Worm (Caenorhabditis elegans) whole organism, young adult: ENCODE data around the gene clec-178.

Source experiments
- B0035.1 ChIP-seq: sonication (generic microtip); optimal IDR thresholded peaks from 2 replicates; lab custom pipeline; 2016; ENCODE audit warnings: missing genetic modification characterization, mild to moderate bottlenecking, missing compliant biosample characterization, missing genotype, missing genetic modification reagents
- B0261.1 ChIP-seq: sonication (generic microtip); optimal IDR thresholded peaks from 2 replicates; lab custom pipeline; 2016; ENCODE audit warnings: mild to moderate bottlenecking, missing genetic modification characterization, moderate library complexity, missing compliant biosample characterization
- F22D6.2 ChIP-seq: sonication (generic microtip); optimal IDR thresholded peaks from 2 replicates; lab custom pipeline; 2016; ENCODE audit warnings: mild to moderate bottlenecking, missing genetic modification characterization, missing compliant biosample characterization
- F39B2.1 ChIP-seq: fragments of 200-800 bp; sonication (Bioruptor generic); IDR thresholded peaks from 2 replicates; pipeline ENCODE4 v1.3.6; 2022; ENCODE audit warnings: missing genetic modification reagents, missing genetic modification characterization, missing compliant biosample characterization
- F55B11.4 ChIP-seq: sonication (generic microtip); optimal IDR thresholded peaks from 2 replicates; lab custom pipeline; 2016; ENCODE audit warnings: missing compliant biosample characterization, missing genetic modification characterization, borderline replicate concordance; ENCODE audit not compliant: insufficient read depth
- T26A5.8 ChIP-seq: sonication (generic microtip); optimal IDR thresholded peaks from 2 replicates; lab custom pipeline; 2016; ENCODE audit warnings: missing genetic modification characterization, missing compliant biosample characterization
- Y67H2A.10 ChIP-seq: fragments of 200-800 bp; sonication (Bioruptor generic); conservative IDR thresholded peaks from 2 replicates; pipeline ENCODE4 v1.3.6; 2022; ENCODE audit warnings: missing genetic modification reagents, missing genetic modification characterization, missing compliant biosample characterization
- Y79H2A.3 ChIP-seq: fragments of 200-800 bp; sonication (Bioruptor generic); conservative IDR thresholded peaks from 2 replicates; pipeline ENCODE4 v1.3.6; 2022; ENCODE audit warnings: missing genetic modification reagents, missing genetic modification characterization, missing compliant biosample characterization
- ama-1 ChIP-seq, 3 experiments: fragments of 150-350 bp in 1 of 3; sonication (generic microtip) in 2 of 3; optimal IDR thresholded peaks; 2 replicates each; lab custom pipeline; 2014 to 2018; ENCODE audit warnings: missing biosample characterization in 2 of 3, missing genetic modification characterization in 2 of 3, missing genetic modification reagents in 2 of 3
- attf-3 ChIP-seq: fragments of 200-800 bp; sonication (Bioruptor generic); conservative IDR thresholded peaks from 2 replicates; pipeline ENCODE4 v1.3.6; 2022; ENCODE audit warnings: missing genetic modification reagents, missing genetic modification characterization, missing compliant biosample characterization
- bed-1 ChIP-seq: fragments of 200-800 bp; sonication (Bioruptor generic); IDR thresholded peaks from 2 replicates; pipeline ENCODE4 v1.3.6; 2022; ENCODE audit warnings: missing genetic modification reagents, missing genetic modification characterization, missing compliant biosample characterization
- bed-2 ChIP-seq: fragments of 200-800 bp; sonication (Bioruptor generic); IDR thresholded peaks from 2 replicates; pipeline ENCODE4 v1.3.6; 2022; ENCODE audit warnings: missing genetic modification reagents, missing genetic modification characterization, missing compliant biosample characterization
- ccch-3 ChIP-seq: fragments of 200-800 bp; sonication (Bioruptor generic); optimal IDR thresholded peaks from 2 replicates; lab custom pipeline; 2018; ENCODE audit warnings: mild to moderate bottlenecking, missing genetic modification characterization, missing compliant biosample characterization
- ceh-100 ChIP-seq: fragments of 200-800 bp; sonication (Bioruptor generic); IDR thresholded peaks from 2 replicates; pipeline ENCODE4 v1.3.6; 2022; ENCODE audit warnings: missing genetic modification reagents, missing genetic modification characterization, missing compliant biosample characterization
- die-1 ChIP-seq: sonication (generic microtip); optimal IDR thresholded peaks from 2 replicates; lab custom pipeline; 2016; ENCODE audit warnings: missing genotype, mild to moderate bottlenecking, missing genetic modification characterization, missing compliant biosample characterization
- efl-1 ChIP-seq: fragments of 150-350 bp; optimal IDR thresholded peaks from 2 replicates; lab custom pipeline; 2014; ENCODE audit warnings: missing biosample characterization, missing genetic modification reagents, missing genetic modification characterization
- egl-18 ChIP-seq: fragments of 200-800 bp; sonication (Bioruptor generic); IDR thresholded peaks from 2 replicates; pipeline ENCODE4 v1.3.6; 2022; ENCODE audit warnings: missing genetic modification reagents, missing genetic modification characterization, missing compliant biosample characterization
- egrh-3 ChIP-seq: fragments of 200-800 bp; sonication (Bioruptor generic); IDR thresholded peaks from 2 replicates; pipeline ENCODE4 v1.3.6; 2022; ENCODE audit warnings: missing genetic modification reagents, missing genetic modification characterization, missing compliant biosample characterization
- hlh-12 ChIP-seq: sonication (generic microtip); optimal IDR thresholded peaks from 2 replicates; lab custom pipeline; 2016; ENCODE audit warnings: missing genetic modification characterization, missing compliant biosample characterization
- hlh-26 ChIP-seq: fragments of 200-800 bp; sonication (Bioruptor generic); conservative IDR thresholded peaks from 2 replicates; pipeline ENCODE4 v1.3.6; 2022; ENCODE audit warnings: missing genetic modification reagents, missing genetic modification characterization, missing compliant biosample characterization
- hmg-20 ChIP-seq: fragments of 200-800 bp; sonication (Bioruptor generic); IDR thresholded peaks from 2 replicates; pipeline ENCODE4 v1.3.6; 2022; ENCODE audit warnings: missing genetic modification reagents, missing genetic modification characterization, missing compliant biosample characterization
- lag-1 ChIP-seq: fragments of 200-800 bp; sonication (Bioruptor generic); IDR thresholded peaks from 2 replicates; pipeline ENCODE4 v1.3.6; 2022; ENCODE audit warnings: missing genetic modification reagents, missing genetic modification characterization, missing compliant biosample characterization
- lin-35 ChIP-seq, 3 experiments: fragments of 150-350 bp in 2 of 3; sonication (generic microtip) in 1 of 3; optimal IDR thresholded peaks; 2 replicates each; lab custom pipeline; 2014 to 2018; ENCODE audit warnings: missing biosample characterization in 3 of 3, missing genetic modification characterization in 3 of 3, missing genetic modification reagents in 3 of 3
- lsl-1 ChIP-seq: fragments of 200-800 bp; sonication (Bioruptor generic); optimal IDR thresholded peaks from 2 replicates; lab custom pipeline; 2018; ENCODE audit warnings: mild to moderate bottlenecking, missing genetic modification characterization, moderate library complexity, missing compliant biosample characterization
- lsy-27 ChIP-seq: sonication (generic microtip); optimal IDR thresholded peaks from 2 replicates; lab custom pipeline; 2017; ENCODE audit warnings: missing genetic modification characterization, mild to moderate bottlenecking, missing compliant biosample characterization, antibody characterized with exemption, missing genotype, borderline replicate concordance; ENCODE audit not compliant: insufficient read depth
- madf-10 ChIP-seq: sonication (generic microtip); optimal IDR thresholded peaks from 2 replicates; lab custom pipeline; 2016; ENCODE audit warnings: mild to moderate bottlenecking, missing genetic modification characterization, missing compliant biosample characterization
- madf-3 ChIP-seq: fragments of 200-800 bp; sonication (Bioruptor generic); IDR thresholded peaks from 2 replicates; pipeline ENCODE4 v1.3.6; 2022; ENCODE audit warnings: missing genetic modification reagents, missing genetic modification characterization, missing compliant biosample characterization
- nfya-2 ChIP-seq: fragments of 200-800 bp; sonication (Bioruptor generic); IDR thresholded peaks from 2 replicates; pipeline ENCODE4 v1.3.6; 2022; ENCODE audit warnings: missing genetic modification reagents, missing genetic modification characterization, missing compliant biosample characterization
- nhr-179 ChIP-seq: sonication (generic microtip); optimal IDR thresholded peaks from 2 replicates; lab custom pipeline; 2016; ENCODE audit warnings: mild to moderate bottlenecking, missing genetic modification characterization, missing compliant biosample characterization
- pbrm-1 ChIP-seq: fragments of 200-800 bp; sonication (Bioruptor generic); IDR thresholded peaks from 2 replicates; pipeline ENCODE4 v1.3.6; 2022; ENCODE audit warnings: missing genetic modification reagents, missing genetic modification characterization, missing compliant biosample characterization
- rec-8 ChIP-seq, 2 experiments: sonication (generic microtip); optimal IDR thresholded peaks; 2 replicates each; lab custom pipeline; 2016; ENCODE audit warnings: mild to moderate bottlenecking in 2 of 2, missing genetic modification characterization in 2 of 2, missing genetic modification reagents in 2 of 2, missing genotype in 2 of 2, missing biosample characterization in 1 of 2, missing compliant biosample characterization in 1 of 2, moderate library complexity in 1 of 2
- repo-1 ChIP-seq: sonication (generic microtip); optimal IDR thresholded peaks from 2 replicates; lab custom pipeline; 2017; ENCODE audit warnings: mild to moderate bottlenecking, missing genetic modification characterization, missing compliant biosample characterization
- rpc-1 ChIP-seq, 2 experiments: fragments of 150-350 bp in 1 of 2; sonication (generic microtip) in 1 of 2; optimal IDR thresholded peaks; 2 replicates each; lab custom pipeline; 2014 to 2018; ENCODE audit warnings: missing biosample characterization in 1 of 2, missing genetic modification characterization in 1 of 2, missing genetic modification reagents in 1 of 2, missing genotype in 1 of 2
- snpc-4 ChIP-seq, 5 experiments: fragments of 150-350 bp in 1 of 5; sonication (generic microtip) in 4 of 5; optimal IDR thresholded peaks; 2 replicates each; lab custom pipeline; 2014 to 2018; ENCODE audit warnings: missing genetic modification characterization in 5 of 5, missing biosample characterization in 3 of 5, antibody characterized with exemption in 2 of 5, mild to moderate bottlenecking in 2 of 5, missing compliant biosample characterization in 2 of 5, missing genotype in 2 of 5, moderate library complexity in 2 of 5, missing genetic modification reagents in 1 of 5
- zfh-2 ChIP-seq: fragments of 200-800 bp; sonication (Bioruptor generic); conservative IDR thresholded peaks from 2 replicates; pipeline ENCODE4 v1.3.6; 2022; ENCODE audit warnings: missing genetic modification reagents, missing genetic modification characterization, missing compliant biosample characterization
- ztf-22 ChIP-seq: fragments of 200-800 bp; sonication (Bioruptor generic); optimal IDR thresholded peaks from 2 replicates; lab custom pipeline; 2018; ENCODE audit warnings: mild to moderate bottlenecking, missing genetic modification characterization, moderate library complexity, missing compliant biosample characterization
- ztf-6 ChIP-seq: fragments of 200-800 bp; sonication (Bioruptor generic); IDR thresholded peaks from 2 replicates; pipeline ENCODE4 v1.3.6; 2022; ENCODE audit warnings: missing genetic modification reagents, missing genetic modification characterization, missing compliant biosample characterization

clec-178 gene

ce11 chrIV:5657126-5657666 lies 3.4 kb downstream of the clec-178 start (continued):
- TF ChIP-seq hlh-26 (GFP tag; lab: Robert Waterston, UW) (no peak), hlh-12 (tag; lab: Kevin White, UChicago) (no peak), ceh-100 (GFP tag; lab: Robert Waterston, UW) (no peak), lsl-1 (peak; percentile 39), F39B2.1 (no peak), F55B11.4 (tag; lab: Kevin White, UChicago) (no peak), ztf-22 (GFP tag; lab: Kevin White, UChicago) (no peak), lsy-27 (no peak), zfh-2 (GFP tag; lab: Robert Waterston, UW) (peak; percentile 80; the same call in 1 of the 2 replicates), egl-18 (GFP tag; lab: Robert Waterston, UW) (no peak), Y67H2A.10 (GFP tag; lab: Robert Waterston, UW) (no peak), hmg-20 (no peak), T26A5.8 (tag; lab: Kevin White, UChicago) (no peak), B0035.1 (tag; lab: Kevin White, UChicago) (no peak), B0261.1 (tag; lab: Kevin White, UChicago) (no peak), bed-2 (no peak), die-1 (tag; lab: Kevin White, UChicago) (peak; percentile 59), lag-1 (GFP tag; lab: Robert Waterston, UW) (no peak), ama-1 (optimal IDR thresholded peaks at IDR 0.05; lab: Kevin White, UChicago) (no peak), ama-1 (GFP tag; optimal IDR thresholded peaks at IDR 0.05; lab: Kevin White, UChicago) (no peak), nfya-2 (no peak), ccch-3 (GFP tag; lab: Kevin White, UChicago) (no peak), efl-1 (peak; percentile 78), madf-10 (tag; lab: Kevin White, UChicago) (peak; percentile 51), repo-1 (tag; lab: Kevin White, UChicago) (no peak), bed-1 (GFP tag; lab: Robert Waterston, UW) (no peak), egrh-3 (GFP tag; lab: Robert Waterston, UW) (no peak), madf-3 (GFP tag; lab: Robert Waterston, UW) (no peak), lin-35 (GFP tag; optimal IDR thresholded peaks at IDR 0.05; lab: Kevin White, UChicago) (peak in 1 of 3 experiments; percentile 34), nhr-179 (tag; lab: Kevin White, UChicago) (no peak), attf-3 (GFP tag; lab: Robert Waterston, UW) (0 out of 2 replicates have a peak, but pooled peaks have one; percentile 22)

- TF ChIP-seq snpc-4 (GFP tag; optimal IDR thresholded peaks at IDR 0.05; lab: Kevin White, UChicago) (no peak), snpc-4 (tag; optimal IDR thresholded peaks at IDR 0.05; lab: Kevin White, UChicago) (no peak), rpc-1 (optimal IDR thresholded peaks at IDR 0.05; lab: Kevin White, UChicago) (no peak), rpc-1 (tag; optimal IDR thresholded peaks at IDR 0.05; lab: Kevin White, UChicago) (no peak), ztf-6 (GFP tag; lab: Robert Waterston, UW) (no peak), pbrm-1 (GFP tag; lab: Robert Waterston, UW) (no peak), F22D6.2 (no peak), Y79H2A.3 (GFP tag; lab: Robert Waterston, UW) (no peak), rec-8 (tag; optimal IDR thresholded peaks at IDR 0.05; lab: Kevin White, UChicago) (no peak)
These were observed 4.5 kb downstream of the clec-178 start for ce11 chrIV:5658225-5658624.
